Fruit fly (Drosophila melanogaster): Measurements from ENCODE around the gene Mybbp1A.

Gene Mybbp1A

DNA sequence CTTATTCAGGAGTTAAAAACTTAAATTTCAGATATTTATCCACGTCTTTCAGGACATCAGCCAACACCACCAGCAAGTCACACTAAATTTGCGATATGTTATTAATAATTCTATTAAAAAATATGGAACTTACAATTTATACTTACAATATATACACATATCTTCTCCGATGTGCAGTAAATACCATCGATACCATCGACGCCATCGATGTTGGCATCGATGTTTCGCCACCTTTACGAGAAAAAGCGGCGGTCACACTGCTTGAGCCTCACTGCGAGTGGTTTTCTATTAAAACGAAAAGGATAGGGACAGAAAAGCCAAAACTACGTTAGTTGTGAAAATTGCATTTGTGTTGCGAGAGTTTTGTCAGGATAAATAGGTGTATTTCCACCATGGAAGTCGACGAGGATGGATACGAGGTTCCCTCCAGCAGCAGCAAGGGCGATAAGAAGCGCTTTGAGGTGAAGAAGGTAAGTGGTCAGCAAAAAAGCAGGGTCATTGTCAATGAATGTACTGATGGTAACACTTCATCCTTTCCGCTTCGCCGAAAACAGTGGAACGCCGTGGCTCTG, 17.6 kb downstream of the Mybbp1A start, which contains the start of gene Roc1a:
TSS of gene Roc1a (plus strand) at position 249 of the 572 bp plus-strand sequence.
- peak; percentile 16 for TF ChIP-seq EcR (GFP tag; optimal IDR thresholded peaks at IDR 0.05)
- no peak for TF ChIP-seq rn (GFP tag; IDR thresholded peaks at IDR 0.05)
- TF ChIP-seq CG34367 (tag; optimal IDR thresholded peaks at IDR 0.05): no peak
- TF ChIP-seq Ets98B (GFP tag; IDR thresholded peaks at IDR 0.05): peak; percentile 17; the same call in 1 of the 2 replicates

DNA sequence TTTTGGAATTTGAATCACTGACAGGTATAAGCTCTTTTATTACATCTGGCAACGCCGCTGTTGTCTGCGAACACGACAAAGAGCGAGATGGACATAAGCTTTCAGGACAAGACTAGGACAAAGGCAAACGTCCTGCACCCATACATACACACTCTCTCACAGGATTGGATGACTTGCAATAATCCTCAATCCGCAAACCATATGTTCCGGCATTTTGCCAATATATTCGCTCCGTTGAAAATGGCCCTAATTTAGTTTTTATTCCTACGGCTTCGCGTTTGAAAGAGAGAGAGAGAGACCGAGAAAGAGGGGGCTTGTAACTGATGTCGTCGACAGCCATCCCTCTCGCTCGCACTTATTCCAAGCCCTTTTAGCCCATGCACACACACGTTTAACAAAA, 24.6 kb downstream of the Mybbp1A start:
- TF ChIP-seq Pif1A (GFP tag; optimal IDR thresholded peaks at IDR 0.05): no peak
- TF ChIP-seq CG32121 (GFP tag; IDR thresholded peaks at IDR 0.05): no peak
- peak; percentile 47 for TF ChIP-seq EcR (GFP tag; optimal IDR thresholded peaks at IDR 0.05)
- TF ChIP-seq CG14655 (GFP tag; optimal IDR thresholded peaks at IDR 0.05): no peak
- TF ChIP-seq rn (GFP tag; IDR thresholded peaks at IDR 0.05): no peak
- no peak for TF ChIP-seq Pif1B (GFP tag; optimal IDR thresholded peaks at IDR 0.05)
- TF ChIP-seq CG8301 (tag; optimal IDR thresholded peaks at IDR 0.05): no peak

DNA sequence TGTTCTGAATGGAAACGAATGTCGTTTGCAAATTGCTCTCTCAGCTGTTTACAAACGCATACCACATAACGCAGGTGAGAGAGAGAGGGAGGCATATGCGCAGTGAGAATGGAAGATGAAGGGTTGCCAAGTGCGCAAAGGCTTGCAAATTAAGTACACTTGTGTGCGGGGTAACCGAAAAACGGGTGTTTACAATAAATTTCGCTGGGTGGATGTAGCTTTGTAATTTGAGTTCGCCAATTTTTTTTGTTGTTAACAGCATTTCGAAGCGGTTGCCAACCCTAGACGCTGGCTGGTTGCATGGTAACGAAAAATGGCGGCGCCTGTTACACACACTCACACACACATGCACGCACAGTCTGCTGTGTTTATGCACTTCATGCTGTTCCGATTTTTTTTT, 25.4 kb downstream of the Mybbp1A start:
- TF ChIP-seq gl (tag; optimal IDR thresholded peaks at IDR 0.05): peak; percentile 89
- peak; percentile 88 for TF ChIP-seq CG10348 (GFP tag; IDR thresholded peaks at IDR 0.05)
- peak; percentile 98 for TF ChIP-seq CG32121 (GFP tag; IDR thresholded peaks at IDR 0.05)
- TF ChIP-seq CG8159 (tag; optimal IDR thresholded peaks at IDR 0.05): peak; percentile 90
- peak; percentile 95 for TF ChIP-seq Pif1A (GFP tag; optimal IDR thresholded peaks at IDR 0.05)
- TF ChIP-seq CG8301 (tag; optimal IDR thresholded peaks at IDR 0.05): peak; percentile 93
- peak; percentile 91 for TF ChIP-seq CG17806 (tag; optimal IDR thresholded peaks at IDR 0.05)
- TF ChIP-seq rn (GFP tag; IDR thresholded peaks at IDR 0.05): peak; percentile 91
- peak; percentile 99 for TF ChIP-seq CG4496 (GFP tag; IDR thresholded peaks at IDR 0.05)
- TF ChIP-seq fd96Ca (GFP tag; IDR thresholded peaks at IDR 0.05): peak; percentile 99
- no peak for TF ChIP-seq EcR (GFP tag; optimal IDR thresholded peaks at IDR 0.05)
- TF ChIP-seq Pif1B (GFP tag; optimal IDR thresholded peaks at IDR 0.05): peak; percentile 94
- TF ChIP-seq CG9948 (tag; optimal IDR thresholded peaks at IDR 0.05): peak; percentile 87
- TF ChIP-seq CG15710 (tag; optimal IDR thresholded peaks at IDR 0.05): peak; percentile 94
- no peak for TF ChIP-seq CG13204 (GFP tag; optimal IDR thresholded peaks at IDR 0.05)
- no peak for TF ChIP-seq CG14655 (GFP tag; optimal IDR thresholded peaks at IDR 0.05)
- peak; percentile 97 for TF ChIP-seq CG12605 (GFP tag; IDR thresholded peaks at IDR 0.05)
- TF ChIP-seq Snoo (tag; optimal IDR thresholded peaks at IDR 0.05): peak; percentile 95
- TF ChIP-seq CG34367 (tag; optimal IDR thresholded peaks at IDR 0.05): peak; percentile 94
- no peak for TF ChIP-seq D1 (tag; optimal IDR thresholded peaks at IDR 0.05)
- peak; percentile 99 for TF ChIP-seq Ets98B (GFP tag; IDR thresholded peaks at IDR 0.05)

DNA sequence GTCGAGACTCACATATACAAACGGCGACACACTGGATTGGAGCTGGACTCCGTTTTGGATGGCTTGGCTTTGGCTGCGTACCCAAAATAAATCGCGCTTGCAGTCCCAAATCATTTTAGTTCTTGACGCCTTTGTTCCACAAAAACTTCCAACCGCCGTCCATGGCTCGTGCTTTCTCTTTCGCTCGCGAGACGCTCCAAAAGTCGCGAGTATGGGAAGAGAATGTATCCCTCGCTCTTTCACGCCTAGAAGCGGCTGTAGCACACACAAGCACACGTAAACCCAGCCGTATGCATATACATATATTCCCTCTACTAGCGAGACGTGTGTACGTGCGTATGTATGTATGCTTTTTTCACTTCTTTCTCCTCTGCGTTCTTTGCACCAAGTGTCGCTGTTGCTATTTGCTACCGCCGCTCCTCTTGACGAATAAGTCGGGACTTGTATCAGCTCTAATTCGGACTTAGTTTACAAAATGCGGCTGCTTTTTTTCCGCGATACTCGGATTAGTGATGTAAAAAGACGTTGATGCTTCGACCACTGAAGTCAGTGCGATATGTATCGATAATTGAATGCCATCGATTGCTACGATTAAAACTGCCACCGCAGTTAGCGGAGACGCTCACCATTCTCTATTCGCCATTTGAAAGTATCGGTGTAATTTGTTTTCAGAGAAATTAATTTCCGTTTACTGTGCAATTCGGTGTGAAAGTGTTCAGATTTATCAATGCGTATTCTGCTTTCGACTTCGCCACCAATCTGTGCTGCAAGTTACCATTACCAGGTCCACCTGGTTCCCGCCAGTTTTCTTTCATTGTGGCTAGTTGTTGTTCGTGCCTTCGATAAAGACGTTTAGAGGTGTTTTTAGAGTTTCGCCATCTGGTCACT, 26.2 kb downstream of the Mybbp1A start, which contains the start of the genes Hmt4-20 and SkpA:
TSS of gene Hmt4-20 (minus strand) at position 542 of the 888 bp plus-strand sequence.
TSS of gene SkpA (plus strand) at position 623 of the 888 bp plus-strand sequence.
- TF ChIP-seq CG17806 (tag; optimal IDR thresholded peaks at IDR 0.05) (no peak), CG13204 (GFP tag; optimal IDR thresholded peaks at IDR 0.05) (no peak), EcR (GFP tag; optimal IDR thresholded peaks at IDR 0.05) (no peak), Pif1A (GFP tag; optimal IDR thresholded peaks at IDR 0.05) (no peak), gl (tag; optimal IDR thresholded peaks at IDR 0.05) (no peak), CG15710 (tag; optimal IDR thresholded peaks at IDR 0.05) (no peak), Snoo (tag; optimal IDR thresholded peaks at IDR 0.05) (no peak), Ets98B (GFP tag; IDR thresholded peaks at IDR 0.05) (no peak), CG12605 (GFP tag; IDR thresholded peaks at IDR 0.05) (no peak), fd96Ca (GFP tag; IDR thresholded peaks at IDR 0.05) (no peak), D1 (tag; optimal IDR thresholded peaks at IDR 0.05) (no peak), rn (GFP tag; IDR thresholded peaks at IDR 0.05) (no peak), CG34367 (tag; optimal IDR thresholded peaks at IDR 0.05) (no peak), Pif1B (GFP tag; optimal IDR thresholded peaks at IDR 0.05) (no peak), CG10348 (GFP tag; IDR thresholded peaks at IDR 0.05) (no peak), CG8159 (tag; optimal IDR thresholded peaks at IDR 0.05) (no peak)

DNA sequence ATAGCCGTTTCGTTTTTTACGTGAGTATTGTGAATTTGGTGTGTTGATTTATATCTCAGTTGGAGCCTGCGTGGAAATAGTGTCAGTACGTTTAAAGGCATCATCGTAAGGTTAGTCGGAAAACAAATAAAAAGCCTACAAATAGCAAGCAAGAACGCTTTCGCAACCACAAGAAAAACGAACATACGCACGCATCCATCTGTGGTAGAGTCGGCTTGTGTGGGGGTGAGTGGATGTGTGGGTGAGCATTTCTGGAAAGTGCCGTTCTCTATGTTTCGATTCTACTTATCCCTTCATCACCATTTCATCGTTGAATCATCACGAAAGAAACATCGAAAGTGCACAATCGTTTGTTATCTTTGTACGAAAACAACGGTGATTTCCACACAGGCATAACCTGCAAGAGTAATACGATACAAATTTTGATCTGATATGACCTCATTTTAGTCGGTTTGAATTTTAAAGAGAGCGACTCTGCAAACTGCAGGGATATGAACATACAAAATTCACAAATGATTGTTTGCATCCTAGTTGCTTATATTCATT, 26.9 kb downstream of the Mybbp1A start:
- no peak for TF ChIP-seq CG8301 (tag; optimal IDR thresholded peaks at IDR 0.05)
- no peak for TF ChIP-seq CG34367 (tag; optimal IDR thresholded peaks at IDR 0.05)
- no peak for TF ChIP-seq Pif1B (GFP tag; optimal IDR thresholded peaks at IDR 0.05)
- TF ChIP-seq CG12605 (GFP tag; IDR thresholded peaks at IDR 0.05): no peak
- TF ChIP-seq Ets98B (GFP tag; IDR thresholded peaks at IDR 0.05): no peak
- TF ChIP-seq CG8159 (tag; optimal IDR thresholded peaks at IDR 0.05): no peak
- TF ChIP-seq D1 (tag; optimal IDR thresholded peaks at IDR 0.05): no peak
- TF ChIP-seq rn (GFP tag; IDR thresholded peaks at IDR 0.05): no peak
- TF ChIP-seq Pif1A (GFP tag; optimal IDR thresholded peaks at IDR 0.05): no peak
- no peak for TF ChIP-seq CG32121 (GFP tag; IDR thresholded peaks at IDR 0.05)
- no peak for TF ChIP-seq CG10348 (GFP tag; IDR thresholded peaks at IDR 0.05)
- no peak for TF ChIP-seq CG4496 (GFP tag; IDR thresholded peaks at IDR 0.05)
- no peak for TF ChIP-seq EcR (GFP tag; optimal IDR thresholded peaks at IDR 0.05)
- no peak for TF ChIP-seq CG15710 (tag; optimal IDR thresholded peaks at IDR 0.05)
- no peak for TF ChIP-seq CG13204 (GFP tag; optimal IDR thresholded peaks at IDR 0.05)

Data from whole organism, pupa.